Fruit fly (Drosophila melanogaster): ENCODE measurements around the gene atk.

Gene atk

DNA sequence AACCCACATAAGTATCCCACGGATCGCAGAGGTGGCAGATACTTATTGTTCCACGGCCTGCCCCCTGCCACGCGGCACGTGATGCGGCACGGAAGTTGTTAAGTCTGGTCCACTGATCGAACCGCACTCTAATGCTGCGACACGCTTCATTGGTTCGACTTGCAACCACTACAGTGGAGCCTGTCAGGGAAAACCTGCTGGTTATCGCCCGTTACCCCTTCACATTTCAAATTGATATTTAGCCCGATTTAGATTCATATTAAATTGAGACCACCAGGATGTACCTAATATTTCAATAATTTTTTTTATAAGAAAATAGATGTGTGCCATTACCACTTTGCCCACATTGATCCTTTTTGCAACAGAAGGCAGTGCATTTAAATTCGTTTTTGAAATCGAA lies 17.3 kb downstream of the atk start (continued):
- TF ChIP-seq CG17829 (tag; optimal IDR thresholded peaks at IDR 0.05) (no peak), Hsf (GFP tag; optimal IDR thresholded peaks at IDR 0.05) (peak; percentile 9), CG5180 (GFP tag; optimal IDR thresholded peaks at IDR 0.05) (peak; percentile 79), CG17361 (GFP tag; IDR thresholded peaks at IDR 0.05) (0 out of 3 replicates have a peak, but pooled peaks have one; percentile 24), Bgb (GFP tag; IDR thresholded peaks at IDR 0.05; ENCODE audit: partially characterized antibody) (no peak), Dref (GFP tag; IDR thresholded peaks at IDR 0.05) (no peak), nmo (GFP tag; optimal IDR thresholded peaks at IDR 0.05) (peak; percentile 58), Oli (tag; optimal IDR thresholded peaks at IDR 0.05) (peak; percentile 25), jumu (GFP tag; optimal IDR thresholded peaks at IDR 0.05) (no peak), HLH3B (GFP tag; IDR thresholded peaks at IDR 0.05) (no peak), CG6813 (GFP tag; optimal IDR thresholded peaks at IDR 0.05) (no peak), dpn (GFP tag; optimal IDR thresholded peaks at IDR 0.05) (peak in 1 of 2 experiments; percentile 22), CG14710 (tag; optimal IDR thresholded peaks at IDR 0.05) (peak; percentile 30), toy (GFP tag; IDR thresholded peaks at IDR 0.05) (0 out of 2 replicates have a peak, but pooled peaks have one; percentile 6), phol (tag; optimal IDR thresholded peaks at IDR 0.05) (peak; percentile 54), Ravus (GFP tag; IDR thresholded peaks at IDR 0.05) (no peak), CG3726 (GFP tag; IDR thresholded peaks at IDR 0.05) (0 out of 3 replicates have a peak, but pooled peaks have one; percentile 36), ATbp (GFP tag; optimal IDR thresholded peaks at IDR 0.05) (peak; percentile 4), her (GFP tag; optimal IDR thresholded peaks at IDR 0.05) (no peak), CG14667 (GFP tag; IDR thresholded peaks at IDR 0.05) (0 out of 2 replicates have a peak, but pooled peaks have one; percentile 11), tio (GFP tag; optimal IDR thresholded peaks at IDR 0.05) (no peak), esg (GFP tag; conservative IDR thresholded peaks at IDR 0.05) (0 out of 2 replicates have a peak, but pooled peaks have one; percentile 8), Ets97D (GFP tag; optimal IDR thresholded peaks at IDR 0.05) (no peak), Blimp-1 (GFP tag; optimal IDR thresholded peaks at IDR 0.05) (peak; percentile 44), CG7839 (tag; optimal IDR thresholded peaks at IDR 0.05) (peak; percentile 32), Hmr (GFP tag; optimal IDR thresholded peaks at IDR 0.05) (no peak), sug (tag; optimal IDR thresholded peaks at IDR 0.05) (no peak), CG18476 (GFP tag; optimal IDR thresholded peaks at IDR 0.05) (peak; percentile 3), trh (GFP tag; optimal IDR thresholded peaks at IDR 0.05) (no peak), Antp (GFP tag; optimal IDR thresholded peaks at IDR 0.05) (peak; percentile 1), CG7745 (tag; optimal IDR thresholded peaks at IDR 0.05) (no peak), Med (GFP tag) (peak; percentile 55), Dll (GFP tag; IDR thresholded peaks at IDR 0.05; ENCODE audit: partially characterized antibody) (no peak), HHEX (GFP tag; optimal IDR thresholded peaks at IDR 0.05) (no peak), gem (tag; optimal IDR thresholded peaks at IDR 0.05) (peak; percentile 55), row (GFP tag; IDR thresholded peaks at IDR 0.05) (0 out of 3 replicates have a peak, but pooled peaks have one; percentile 33), CG17328 (GFP tag; IDR thresholded peaks at IDR 0.05) (no peak), Hr78 (GFP tag; optimal IDR thresholded peaks at IDR 0.05) (no peak), sisA (GFP tag; IDR thresholded peaks at IDR 0.05) (peak; percentile 45), mirr (GFP tag; optimal IDR thresholded peaks at IDR 0.05) (no peak), CG15011 (GFP tag; optimal IDR thresholded peaks at IDR 0.05) (no peak), CG9876 (GFP tag; optimal IDR thresholded peaks at IDR 0.05) (no peak), CG4404 (GFP tag; IDR thresholded peaks at IDR 0.05) (0 out of 2 replicates have a peak, but pooled peaks have one; percentile 33), CG13123 (GFP tag; optimal IDR thresholded peaks at IDR 0.05) (no peak), CG2199 (GFP tag; IDR thresholded peaks at IDR 0.05) (no peak), vfl (GFP tag; optimal IDR thresholded peaks at IDR 0.05) (no peak), Mrtf (GFP tag; IDR thresholded peaks at IDR 0.05) (0 out of 3 replicates have a peak, but pooled peaks have one; percentile 36), CG4424 (GFP tag; optimal IDR thresholded peaks at IDR 0.05) (peak; percentile 25), CG10431 (GFP tag; optimal IDR thresholded peaks at IDR 0.05) (no peak), danr (GFP tag; IDR thresholded peaks at IDR 0.05) (no peak)
